Fruit fly (Drosophila melanogaster): ENCODE data around the gene CG13875.

- TF ChIP-seq CTCF (optimal IDR thresholded peaks at IDR 0.05) (no peak), CG8478 (optimal IDR thresholded peaks at IDR 0.05) (no peak)
These were observed 5.2 kb upstream of the CG13875 start for dm6 chr3L:174501-174900.
